Worm (Caenorhabditis elegans) whole organism, L1 larva: Measurements from ENCODE around the gene cld-1.

ENCODE experiments used
- ama-1 ChIP-seq: fragments of 150-350 bp; optimal IDR thresholded peaks from 2 replicates; lab custom pipeline; 2014
- fkh-10 ChIP-seq: sonication (generic microtip); optimal IDR thresholded peaks from 2 replicates; lab custom pipeline; 2017; ENCODE audit warnings: missing biosample characterization, missing genetic modification reagents, missing genetic modification characterization
- hpl-2 ChIP-seq: fragments of 150-350 bp; optimal IDR thresholded peaks from 2 replicates; lab custom pipeline; 2014; ENCODE audit warnings: missing biosample characterization, missing genetic modification reagents, missing genetic modification characterization
- jun-1 ChIP-seq: fragments of 150-350 bp; optimal IDR thresholded peaks from 2 replicates; lab custom pipeline; 2014; ENCODE audit warnings: missing biosample characterization, missing genetic modification reagents, missing genetic modification characterization
- nhr-237 ChIP-seq: fragments of 150-350 bp; optimal IDR thresholded peaks from 2 replicates; lab custom pipeline; 2014; ENCODE audit warnings: missing biosample characterization, missing genetic modification characterization
- zag-1 ChIP-seq: fragments of 150-350 bp; optimal IDR thresholded peaks from 2 replicates; lab custom pipeline; 2014; ENCODE audit warnings: missing biosample characterization, missing genetic modification characterization

DNA sequence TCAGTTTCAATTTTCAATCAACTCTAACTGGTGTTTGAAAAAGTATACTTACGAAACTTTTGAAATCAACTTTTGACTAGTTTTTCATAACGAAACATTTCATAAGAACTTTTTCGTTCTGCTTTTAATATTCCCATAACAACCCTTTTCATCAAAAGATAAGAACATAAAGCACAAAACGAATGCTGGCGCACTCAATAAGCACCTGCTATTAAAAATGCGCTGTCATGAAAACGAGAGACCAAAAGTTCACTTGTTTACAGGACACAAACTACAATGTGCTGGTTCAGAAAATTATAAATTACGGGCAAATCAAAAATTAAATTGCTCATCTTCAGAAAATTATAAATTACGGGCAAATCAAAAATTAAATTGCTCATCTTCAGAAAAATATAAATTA, 45.0 kb downstream of the cld-1 start:
- TF ChIP-seq fkh-10 (GFP tag; lab: Kevin White, UChicago) (no peak), hpl-2 (GFP tag; lab: Kevin White, UChicago) (no peak), jun-1 (tag; lab: Kevin White, UChicago) (no peak), nhr-237 (tag; lab: Kevin White, UChicago) (no peak), zag-1 (tag; lab: Kevin White, UChicago) (no peak), ama-1 (lab: Kevin White, UChicago) (no peak)
